Fruit fly (Drosophila melanogaster): Measurements from ENCODE around the gene CG4617.
A peak's percentile ranks its signal among the peaks of the same experiment; 100 is the strongest.

CG4617 gene

dm6 chrX:7096495-7096995 is 7.7 kb downstream of the CG4617 start (continued):
- peak; percentile 45 for TF ChIP-seq Jarid2 (GFP tag; optimal IDR thresholded peaks at IDR 0.05)
- TF ChIP-seq vfl (GFP tag; optimal IDR thresholded peaks at IDR 0.05) = peak; percentile 36
- TF ChIP-seq lov (optimal IDR thresholded peaks at IDR 0.05) = no peak
- TF ChIP-seq lov (GFP tag; IDR thresholded peaks at IDR 0.05) = 0 out of 3 replicates have a peak, but pooled peaks have one; percentile 23
- TF ChIP-seq gem (tag; optimal IDR thresholded peaks at IDR 0.05) = peak; percentile 90
- peak; percentile 91 for TF ChIP-seq lab (GFP tag; optimal IDR thresholded peaks at IDR 0.05)
- no peak for TF ChIP-seq CG4282 (GFP tag; optimal IDR thresholded peaks at IDR 0.05)
- peak; percentile 88 for TF ChIP-seq CG8924 (tag; optimal IDR thresholded peaks at IDR 0.05)
- peak; percentile 12 for TF ChIP-seq ERR (GFP tag; optimal IDR thresholded peaks at IDR 0.05)
- peak; percentile 45; the same call in 1 of the 2 replicates for TF ChIP-seq dimm (GFP tag; IDR thresholded peaks at IDR 0.05)
- TF ChIP-seq CG30020 (tag; optimal IDR thresholded peaks at IDR 0.05) = peak; percentile 60
- TF ChIP-seq CG3847 (GFP tag; IDR thresholded peaks at IDR 0.05) = peak; percentile 61
- TF ChIP-seq CG12659 (GFP tag; optimal IDR thresholded peaks at IDR 0.05) = peak; percentile 89
- TF ChIP-seq Oli (tag; optimal IDR thresholded peaks at IDR 0.05) = peak; percentile 89
- peak; percentile 76 for TF ChIP-seq jumu (GFP tag; optimal IDR thresholded peaks at IDR 0.05)
- TF ChIP-seq gro (GFP tag; optimal IDR thresholded peaks at IDR 0.05) = peak; percentile 42
- peak; percentile 84 for TF ChIP-seq CG10543 (GFP tag; optimal IDR thresholded peaks at IDR 0.05)
- peak; percentile 66 for TF ChIP-seq pho (GFP tag; optimal IDR thresholded peaks at IDR 0.05)
- peak; percentile 81 for TF ChIP-seq D19A (tag; optimal IDR thresholded peaks at IDR 0.05)
- TF ChIP-seq CG10209 (GFP tag; optimal IDR thresholded peaks at IDR 0.05) = peak; percentile 84
- TF ChIP-seq CG5180 (GFP tag; optimal IDR thresholded peaks at IDR 0.05) = peak; percentile 67
- TF ChIP-seq row (GFP tag; IDR thresholded peaks at IDR 0.05) = peak; percentile 91
- peak; percentile 48 for TF ChIP-seq crc (GFP tag; optimal IDR thresholded peaks at IDR 0.05)
- TF ChIP-seq BEAF-32 (GFP tag; optimal IDR thresholded peaks at IDR 0.05) = no peak
- peak; percentile 43 for TF ChIP-seq exex (tag; optimal IDR thresholded peaks at IDR 0.05)
- TF ChIP-seq tio (GFP tag; optimal IDR thresholded peaks at IDR 0.05) = peak; percentile 61
- no peak for TF ChIP-seq Opbp (GFP tag; IDR thresholded peaks at IDR 0.05; ENCODE audit: partially characterized antibody)
- TF ChIP-seq ATbp (GFP tag; optimal IDR thresholded peaks at IDR 0.05) = peak; percentile 82
- peak; percentile 62 for TF ChIP-seq E2f1 (GFP tag; IDR thresholded peaks at IDR 0.05)
- TF ChIP-seq sens-2 (GFP tag; IDR thresholded peaks at IDR 0.05) = 0 out of 2 replicates have a peak, but pooled peaks have one; percentile 54
- no peak for TF ChIP-seq YL-1 (GFP tag; optimal IDR thresholded peaks at IDR 0.05)
- peak; percentile 66 for TF ChIP-seq ci (GFP tag; IDR thresholded peaks at IDR 0.05)
- peak; percentile 73; the same call in 2 of the 3 replicates for TF ChIP-seq ken (GFP tag; IDR thresholded peaks at IDR 0.05)
- peak; percentile 84 for TF ChIP-seq CG14014 (GFP tag; IDR thresholded peaks at IDR 0.05)
- TF ChIP-seq CrebB (tag; optimal IDR thresholded peaks at IDR 0.05) = peak; percentile 87
- TF ChIP-seq Bgb (GFP tag; IDR thresholded peaks at IDR 0.05; ENCODE audit: partially characterized antibody) = no peak
- TF ChIP-seq sisA (GFP tag; IDR thresholded peaks at IDR 0.05) = peak; percentile 52
- TF ChIP-seq mirr (GFP tag; optimal IDR thresholded peaks at IDR 0.05) = peak; percentile 82
- TF ChIP-seq CG32767 (GFP tag; IDR thresholded peaks at IDR 0.05) = peak; percentile 72
- TF ChIP-seq zen2 (GFP tag; IDR thresholded peaks at IDR 0.05; ENCODE audit: partially characterized antibody) = no peak
- peak; percentile 40; the same call in 1 of the 3 replicates for TF ChIP-seq CG6175 (GFP tag; IDR thresholded peaks at IDR 0.05)
- no peak for TF ChIP-seq CG1024 (GFP tag; IDR thresholded peaks at IDR 0.05)
- peak; percentile 78 for TF ChIP-seq CG6765 (GFP tag; optimal IDR thresholded peaks at IDR 0.05)
- peak; percentile 64 for TF ChIP-seq jing (GFP tag; optimal IDR thresholded peaks at IDR 0.05)
- TF ChIP-seq bigmax (GFP tag; optimal IDR thresholded peaks at IDR 0.05) = no peak
- peak; percentile 68; the same call in 1 of the 2 replicates for TF ChIP-seq CG11247 (GFP tag; IDR thresholded peaks at IDR 0.05)
- TF ChIP-seq MBD-R2 (GFP tag; IDR thresholded peaks at IDR 0.05) = peak; percentile 42; the same call in 1 of the 2 replicates
- TF ChIP-seq Bdp1 (GFP tag; optimal IDR thresholded peaks at IDR 0.05) = peak; percentile 73
- no peak for TF ChIP-seq Dref (GFP tag; IDR thresholded peaks at IDR 0.05)
- peak; percentile 89 for TF ChIP-seq CoRest (tag; optimal IDR thresholded peaks at IDR 0.05)

All from whole organism, embryonic.